Fruit fly (Drosophila melanogaster) whole organism, embryonic: Measurements from ENCODE around the gene stac.

Experiments used
- Aef1 ChIP-seq: fragments of 200-800 bp; sonication (Bioruptor generic); IDR thresholded peaks from 3 replicates; pipeline ENCODE4 v1.3.6; 2022; ENCODE audit warnings: missing biosample characterization, missing genetic modification characterization
- CG10274 ChIP-seq: fragments of 200-800 bp; sonication (Bioruptor generic); optimal IDR thresholded peaks from 3 replicates; lab custom pipeline; 2017; ENCODE audit warnings: missing biosample characterization, mild to moderate bottlenecking, missing genetic modification characterization
- CG10366 ChIP-seq: fragments of 200-800 bp; sonication (Bioruptor generic); IDR thresholded peaks from 2 replicates; pipeline ENCODE4 v1.3.6; 2022; ENCODE audit warnings: missing biosample characterization, missing genetic modification characterization
- CG10654 ChIP-seq: fragments of 200-800 bp; sonication (Bioruptor generic); optimal IDR thresholded peaks from 2 replicates; lab custom pipeline; 2016; ENCODE audit warnings: missing biosample characterization, missing genetic modification characterization
- CG11456 ChIP-seq: fragments of 200-800 bp; sonication (Bioruptor generic); IDR thresholded peaks from 3 replicates; pipeline ENCODE4 v1.3.6; 2022; ENCODE audit warnings: missing biosample characterization, missing genetic modification characterization
- CG12155 ChIP-seq: fragments of 200-800 bp; sonication (Bioruptor generic); optimal IDR thresholded peaks from 3 replicates; lab custom pipeline; 2016; ENCODE audit warnings: missing biosample characterization, missing genetic modification characterization
- CG12391 ChIP-seq: fragments of 200-800 bp; sonication (Bioruptor generic); optimal IDR thresholded peaks from 3 replicates; lab custom pipeline; 2018; ENCODE audit warnings: missing biosample characterization, mild to moderate bottlenecking, missing genetic modification characterization, moderate library complexity
- CG14441 ChIP-seq: fragments of 200-800 bp; sonication (Bioruptor generic); IDR thresholded peaks from 2 replicates; pipeline ENCODE4 v1.3.6; 2022; ENCODE audit warnings: missing biosample characterization, missing genetic modification characterization
- CG15269 ChIP-seq: fragments of 200-800 bp; sonication (Bioruptor generic); optimal IDR thresholded peaks from 2 replicates; lab custom pipeline; 2018; ENCODE audit warnings: missing biosample characterization, mild to moderate bottlenecking, missing genetic modification characterization, moderate library complexity
- CG1529 ChIP-seq: fragments of 200-800 bp; sonication (Bioruptor generic); optimal IDR thresholded peaks from 3 replicates; lab custom pipeline; 2018; ENCODE audit warnings: missing biosample characterization, missing genetic modification characterization
- CG17186 ChIP-seq: fragments of 200-800 bp; sonication (Bioruptor generic); optimal IDR thresholded peaks from 3 replicates; lab custom pipeline; 2017; ENCODE audit warnings: missing biosample characterization, missing genetic modification reagents, missing genetic modification characterization
- CG17328 ChIP-seq: fragments of 200-800 bp; sonication (Bioruptor generic); IDR thresholded peaks from 2 replicates; pipeline ENCODE4 v1.3.6; 2022; ENCODE audit warnings: missing biosample characterization, missing genetic modification characterization
- CG2116 ChIP-seq: fragments of 200-800 bp; sonication (Bioruptor generic); optimal IDR thresholded peaks from 3 replicates; lab custom pipeline; 2018; ENCODE audit warnings: missing biosample characterization, mild to moderate bottlenecking, missing genetic modification characterization
- CG2875 ChIP-seq: fragments of 200-800 bp; sonication (Bioruptor generic); optimal IDR thresholded peaks from 2 replicates; lab custom pipeline; 2017; ENCODE audit warnings: missing biosample characterization, mild to moderate bottlenecking, missing genetic modification characterization, missing genetic modification reagents
- CG32767 ChIP-seq: fragments of 200-800 bp; sonication (Bioruptor generic); IDR thresholded peaks from 2 replicates; pipeline ENCODE4 v1.3.6; 2022; ENCODE audit warnings: missing biosample characterization, missing genetic modification characterization
- CG32772 ChIP-seq: fragments of 200-800 bp; sonication (Bioruptor generic); IDR thresholded peaks from 2 replicates; pipeline ENCODE4 v1.3.6; 2022; ENCODE audit warnings: missing biosample characterization, missing genetic modification characterization
- CG3847 ChIP-seq: fragments of 200-800 bp; sonication (Bioruptor generic); IDR thresholded peaks from 2 replicates; pipeline ENCODE4 v1.3.6; 2022; ENCODE audit warnings: missing biosample characterization, missing genetic modification characterization
- CG4282 ChIP-seq: fragments of 200-800 bp; sonication (Bioruptor generic); optimal IDR thresholded peaks from 2 replicates; lab custom pipeline; 2016; ENCODE audit warnings: missing biosample characterization, missing genetic modification characterization
- CG8089 ChIP-seq: fragments of 200-800 bp; sonication (Bioruptor generic); optimal IDR thresholded peaks from 3 replicates; lab custom pipeline; 2016; ENCODE audit warnings: missing biosample characterization, missing genetic modification characterization
- CG9817 ChIP-seq: fragments of 200-800 bp; sonication (Bioruptor generic); optimal IDR thresholded peaks from 2 replicates; lab custom pipeline; 2018; ENCODE audit warnings: missing biosample characterization, mild to moderate bottlenecking, missing genetic modification characterization, moderate library complexity
- CHES-1-like ChIP-seq: fragments of 200-800 bp; sonication (Bioruptor generic); optimal IDR thresholded peaks from 2 replicates; lab custom pipeline; 2016; ENCODE audit warnings: missing biosample characterization, missing genetic modification characterization
- CoRest ChIP-seq: fragments of 200-800 bp; sonication (Bioruptor generic); optimal IDR thresholded peaks from 3 replicates; lab custom pipeline; 2018; ENCODE audit warnings: missing biosample characterization, mild to moderate bottlenecking, missing genetic modification characterization, moderate library complexity
- D19A ChIP-seq: fragments of 200-800 bp; optimal IDR thresholded peaks from 3 replicates; lab custom pipeline; 2019; ENCODE audit warnings: missing biosample characterization, mild to moderate bottlenecking, missing genetic modification characterization, moderate library complexity
- E2f2 ChIP-seq: fragments of 200-800 bp; sonication (Bioruptor generic); IDR thresholded peaks from 2 replicates; pipeline ENCODE4 v1.3.6; 2022; ENCODE audit warnings: missing biosample characterization, missing genetic modification characterization
- Ets65A ChIP-seq: fragments of 200-800 bp; sonication (Bioruptor generic); peaks from one replicate; lab custom pipeline; 2016; ENCODE audit warnings: missing biosample characterization, missing genetic modification characterization
- Myb ChIP-seq: fragments of 200-800 bp; sonication (Bioruptor generic); optimal IDR thresholded peaks from 2 replicates; lab custom pipeline; 2016; ENCODE audit warnings: missing biosample characterization, missing genetic modification characterization
- NK7.1 ChIP-seq: fragments of 200-800 bp; sonication (Bioruptor generic); optimal IDR thresholded peaks from 3 replicates; lab custom pipeline; 2016; ENCODE audit warnings: missing biosample characterization, missing genetic modification characterization
- Ravus ChIP-seq: fragments of 200-800 bp; sonication (Bioruptor generic); IDR thresholded peaks from 2 replicates; pipeline ENCODE4 v1.3.6; 2022; ENCODE audit warnings: missing biosample characterization, missing genetic modification characterization
- Scr ChIP-seq: fragments of 200-800 bp; sonication (Bioruptor generic); IDR thresholded peaks from 2 replicates; pipeline ENCODE4 v1.3.6; 2022; ENCODE audit warnings: missing biosample characterization, missing genetic modification characterization; ENCODE audit not compliant: partially characterized antibody
- Six4 ChIP-seq: fragments of 200-800 bp; sonication (Bioruptor generic); optimal IDR thresholded peaks from 2 replicates; lab custom pipeline; 2016; ENCODE audit warnings: missing biosample characterization, missing genetic modification characterization
- Trl ChIP-seq, 3 experiments: fragments of >200 bp in 2 of 3; fragments of 200-800 bp in 1 of 3; sonication (Bioruptor generic) in 1 of 3; optimal IDR thresholded peaks; 2 replicates in 1 of 3; 3 replicates in 2 of 3; lab custom pipeline; 2016 to 2017; ENCODE audit warnings: missing biosample characterization in 1 of 3, missing genetic modification characterization in 1 of 3
- bigmax ChIP-seq: fragments of 200-800 bp; sonication (Bioruptor generic); optimal IDR thresholded peaks from 2 replicates; lab custom pipeline; 2018; ENCODE audit warnings: missing biosample characterization, mild to moderate bottlenecking, missing genetic modification characterization
- btn ChIP-seq: fragments of 200-800 bp; sonication (Bioruptor generic); optimal IDR thresholded peaks from 2 replicates; lab custom pipeline; 2016; ENCODE audit warnings: missing biosample characterization, missing genetic modification characterization
- caup ChIP-seq: fragments of 200-800 bp; sonication (Bioruptor generic); optimal IDR thresholded peaks from 3 replicates; lab custom pipeline; 2017; ENCODE audit warnings: missing biosample characterization, mild to moderate bottlenecking, missing genetic modification characterization, moderate library complexity; ENCODE audit not compliant: severe bottlenecking
- en ChIP-seq: fragments of 200-800 bp; sonication (Bioruptor generic); optimal IDR thresholded peaks from 2 replicates; lab custom pipeline; 2016; ENCODE audit warnings: missing biosample characterization, missing genetic modification characterization
- exex ChIP-seq: fragments of 200-800 bp; sonication (Bioruptor generic); optimal IDR thresholded peaks from 4 replicates; lab custom pipeline; 2018; ENCODE audit warnings: missing biosample characterization, mild to moderate bottlenecking, missing genetic modification characterization, moderate library complexity
- eyg ChIP-seq: fragments of 200-800 bp; sonication (Bioruptor generic); optimal IDR thresholded peaks from 3 replicates; lab custom pipeline; 2016; ENCODE audit warnings: missing biosample characterization, missing genetic modification characterization
- h ChIP-seq: fragments of >200 bp; optimal IDR thresholded peaks from 2 replicates; lab custom pipeline; 2017
- lilli ChIP-seq: fragments of 200-800 bp; sonication (Bioruptor generic); optimal IDR thresholded peaks from 3 replicates; lab custom pipeline; 2016; ENCODE audit warnings: missing biosample characterization, missing genetic modification characterization
- lmd ChIP-seq: fragments of 200-800 bp; sonication (Bioruptor generic); IDR thresholded peaks from 2 replicates; pipeline ENCODE4 v1.3.6; 2022; ENCODE audit warnings: missing biosample characterization, missing genetic modification characterization
- oc ChIP-seq: fragments of 200-800 bp; sonication (Bioruptor generic); optimal IDR thresholded peaks from 2 replicates; lab custom pipeline; 2018; ENCODE audit warnings: missing biosample characterization, mild to moderate bottlenecking, missing genetic modification characterization, moderate library complexity
- onecut ChIP-seq: fragments of 200-800 bp; sonication (Bioruptor generic); IDR thresholded peaks from 2 replicates; pipeline ENCODE4 v1.3.6; 2022; ENCODE audit warnings: missing biosample characterization, missing genetic modification characterization
- pzg ChIP-seq: fragments of 200-800 bp; sonication (Bioruptor generic); optimal IDR thresholded peaks from 3 replicates; lab custom pipeline; 2018; ENCODE audit warnings: missing biosample characterization, mild to moderate bottlenecking, missing genetic modification characterization, moderate library complexity
- ranshi ChIP-seq: fragments of 200-800 bp; sonication (Bioruptor generic); IDR thresholded peaks from 2 replicates; pipeline ENCODE4 v1.3.6; 2022; ENCODE audit warnings: missing biosample characterization, missing genetic modification characterization
- salm ChIP-seq: fragments of 200-800 bp; sonication (Bioruptor generic); optimal IDR thresholded peaks from 2 replicates; lab custom pipeline; 2018; ENCODE audit warnings: missing biosample characterization, mild to moderate bottlenecking, missing genetic modification characterization
- sima ChIP-seq: fragments of 200-800 bp; sonication (Bioruptor generic); optimal IDR thresholded peaks from 2 replicates; lab custom pipeline; 2016; ENCODE audit warnings: missing biosample characterization, missing genetic modification characterization
- sqz ChIP-seq: fragments of 200-800 bp; sonication (Bioruptor generic); optimal IDR thresholded peaks from 3 replicates; lab custom pipeline; 2018; ENCODE audit warnings: missing biosample characterization, mild to moderate bottlenecking, missing genetic modification characterization
- ssp ChIP-seq: fragments of 200-800 bp; sonication (Bioruptor generic); IDR thresholded peaks from 2 replicates; pipeline ENCODE4 v1.3.6; 2022; ENCODE audit warnings: missing biosample characterization, missing genetic modification characterization
- tap ChIP-seq: fragments of 200-800 bp; optimal IDR thresholded peaks from 3 replicates; lab custom pipeline; 2019; ENCODE audit warnings: missing biosample characterization, mild to moderate bottlenecking, missing genetic modification characterization, moderate library complexity
- toy ChIP-seq: fragments of 200-800 bp; sonication (Bioruptor generic); IDR thresholded peaks from 2 replicates; pipeline ENCODE4 v1.3.6; 2022; ENCODE audit warnings: missing biosample characterization, missing genetic modification characterization
- unc-4 ChIP-seq: fragments of 200-800 bp; sonication (Bioruptor generic); IDR thresholded peaks from 2 replicates; pipeline ENCODE4 v1.3.6; 2022; ENCODE audit warnings: missing biosample characterization, missing genetic modification characterization; ENCODE audit not compliant: partially characterized antibody
- zfh2 ChIP-seq: fragments of 200-800 bp; sonication (Bioruptor generic); optimal IDR thresholded peaks from 2 replicates; lab custom pipeline; 2016; ENCODE audit warnings: missing biosample characterization, missing genetic modification characterization

The stac gene

DNA sequence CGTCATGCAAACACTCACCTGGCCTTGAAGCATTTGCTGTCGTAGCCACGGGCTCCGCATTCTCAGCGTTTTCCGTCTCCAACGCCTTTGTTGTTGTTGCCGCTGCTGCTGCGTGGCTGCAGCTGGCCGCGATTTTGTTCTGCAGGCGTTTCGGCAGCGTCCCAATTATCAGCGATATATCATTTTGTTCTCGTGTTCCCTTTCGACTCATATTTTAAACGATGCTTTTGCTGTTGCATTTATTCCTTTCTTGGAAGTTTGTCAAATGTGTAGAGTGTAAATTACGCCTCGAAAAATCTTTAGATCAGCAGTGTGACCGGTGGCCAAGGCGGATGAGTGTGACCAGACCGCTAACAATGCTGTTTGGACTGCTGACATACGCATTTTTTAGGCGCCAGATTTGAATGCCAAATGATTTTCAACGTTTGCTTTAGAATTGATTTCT, 22.9 kb upstream of the stac start, which contains the start of gene Smg6 (continued):
- TF ChIP-seq bigmax (GFP tag; lab: Kevin White, UChicago) (no peak), E2f2 (peak; percentile 96), Ravus (no peak), CG17328 (no peak), ssp (GFP tag; lab: Robert Waterston, UW) (no peak), btn (GFP tag; lab: Kevin White, UChicago) (no peak), CHES-1-like (GFP tag; lab: Kevin White, UChicago) (peak; percentile 57), unc-4 (0 out of 2 replicates have a peak, but pooled peaks have one; percentile 20), CG8089 (GFP tag; lab: Kevin White, UChicago) (no peak), CG10366 (no peak), ranshi (GFP tag; lab: Robert Waterston, UW) (no peak), pzg (GFP tag; lab: Kevin White, UChicago) (peak; percentile 90), D19A (no peak), CG4282 (GFP tag; lab: Kevin White, UChicago) (no peak), CG14441 (GFP tag; lab: Robert Waterston, UW) (no peak), zfh2 (GFP tag; lab: Kevin White, UChicago) (no peak), Scr (GFP tag; lab: Robert Waterston, UW) (no peak), CG12391 (no peak), CG15269 (tag; lab: Kevin White, UChicago) (no peak), sima (GFP tag; lab: Kevin White, UChicago) (no peak), CG32772 (GFP tag; lab: Robert Waterston, UW) (no peak), Aef1 (GFP tag; lab: Robert Waterston, UW) (no peak), CG11456 (GFP tag; lab: Robert Waterston, UW) (no peak), CG17186 (GFP tag; lab: Kevin White, UChicago) (peak; percentile 59), onecut (GFP tag; lab: Robert Waterston, UW) (no peak), lilli (GFP tag; lab: Kevin White, UChicago) (no peak), CG9817 (no peak), CG10654 (no peak), lmd (GFP tag; lab: Robert Waterston, UW) (no peak), sqz (no peak), CG2116 (GFP tag; lab: Kevin White, UChicago) (peak; percentile 56), oc (no peak), Ets65A (GFP tag; lab: Kevin White, UChicago) (no peak), CG1529 (GFP tag; lab: Kevin White, UChicago) (no peak), CG12155 (GFP tag; lab: Kevin White, UChicago) (no peak), CG3847 (GFP tag; lab: Robert Waterston, UW) (peak; percentile 35; the same call in 1 of the 2 replicates), exex (tag; lab: Kevin White, UChicago) (no peak), salm (no peak), CG2875 (GFP tag; lab: Kevin White, UChicago) (no peak), caup (GFP tag; lab: Kevin White, UChicago) (no peak), CG32767 (no peak), eyg (no peak), toy (GFP tag; lab: Robert Waterston, UW) (no peak), Myb (GFP tag; lab: Kevin White, UChicago) (peak; percentile 59), h (lab: Kevin White, UChicago) (no peak), NK7.1 (GFP tag; lab: Kevin White, UChicago) (no peak), CoRest (tag; lab: Kevin White, UChicago) (no peak), CG10274 (GFP tag; lab: Kevin White, UChicago) (no peak), Six4 (no peak), en (GFP tag; lab: Kevin White, UChicago) (no peak), tap (tag; lab: Kevin White, UChicago) (no peak), Trl (optimal IDR thresholded peaks at IDR 0.05; lab: Kevin White, UChicago) (no peak), Trl (GFP tag; optimal IDR thresholded peaks at IDR 0.05; lab: Kevin White, UChicago) (no peak)
